Fruit fly (Drosophila melanogaster): Measurements from ENCODE around the gene CG32986.

The CG32986 gene

DNA sequence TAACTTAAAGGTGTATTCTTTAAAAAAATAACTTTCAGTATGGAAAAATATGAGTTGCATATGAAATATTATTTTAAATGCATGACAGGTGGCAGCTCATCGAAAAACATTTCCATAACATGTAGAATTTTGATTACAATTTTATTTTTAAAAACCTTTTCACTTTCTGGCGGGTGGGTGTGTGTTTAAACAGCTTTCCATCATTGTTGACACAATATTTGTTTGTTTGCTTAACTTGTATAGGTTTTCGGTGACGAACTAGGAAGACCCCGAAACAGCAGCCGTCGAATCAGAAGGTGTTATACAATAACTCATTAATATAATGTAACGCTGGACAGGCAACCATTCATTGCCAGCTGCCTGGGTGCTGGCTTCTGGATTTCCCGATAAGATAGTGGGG is 2.7 kb upstream of the CG32986 start (continued):
- TF ChIP-seq CG14710 (tag; optimal IDR thresholded peaks at IDR 0.05) (peak; percentile 36), Pdp1 (GFP tag; optimal IDR thresholded peaks at IDR 0.05) (peak in 1 of 2 experiments; percentile 72), CkIIα-i1 (GFP tag; IDR thresholded peaks at IDR 0.05) (no peak), odd (GFP tag; optimal IDR thresholded peaks at IDR 0.05) (no peak), h (optimal IDR thresholded peaks at IDR 0.05) (no peak), trem (tag; optimal IDR thresholded peaks at IDR 0.05) (no peak), ATbp (GFP tag; optimal IDR thresholded peaks at IDR 0.05) (peak; percentile 76), Adf1 (GFP tag; IDR thresholded peaks at IDR 0.05) (no peak), aop (GFP tag; IDR thresholded peaks at IDR 0.05) (no peak), Oaz (GFP tag; IDR thresholded peaks at IDR 0.05) (no peak), Ravus (GFP tag; IDR thresholded peaks at IDR 0.05) (no peak), sug (tag; optimal IDR thresholded peaks at IDR 0.05) (no peak), mirr (GFP tag; optimal IDR thresholded peaks at IDR 0.05) (no peak), CG4707 (GFP tag; optimal IDR thresholded peaks at IDR 0.05) (peak; percentile 41), rib (GFP tag; IDR thresholded peaks at IDR 0.05) (no peak), Eip74EF (GFP tag; optimal IDR thresholded peaks at IDR 0.05) (no peak), nau (GFP tag; optimal IDR thresholded peaks at IDR 0.05) (peak; percentile 11), Hr51 (GFP tag; optimal IDR thresholded peaks at IDR 0.05) (no peak), CG2129 (GFP tag; IDR thresholded peaks at IDR 0.05; ENCODE audit: partially characterized antibody) (no peak), BEAF-32 (GFP tag; optimal IDR thresholded peaks at IDR 0.05) (no peak), CG17802 (tag; optimal IDR thresholded peaks at IDR 0.05) (no peak), hth (optimal IDR thresholded peaks at IDR 0.05) (no peak), peb (GFP tag; IDR thresholded peaks at IDR 0.05) (no peak), CG12391 (tag; optimal IDR thresholded peaks at IDR 0.05) (no peak), CG11398 (GFP tag; optimal IDR thresholded peaks at IDR 0.05) (no peak), YL-1 (GFP tag; optimal IDR thresholded peaks at IDR 0.05) (no peak), yki (optimal IDR thresholded peaks at IDR 0.05) (no peak), Oli (tag; optimal IDR thresholded peaks at IDR 0.05) (no peak), CG12299 (tag; optimal IDR thresholded peaks at IDR 0.05) (peak; percentile 1), CG2712 (tag; optimal IDR thresholded peaks at IDR 0.05) (no peak), corto (GFP tag; optimal IDR thresholded peaks at IDR 0.05) (no peak), psq (GFP tag; optimal IDR thresholded peaks at IDR 0.05) (no peak), H15 (GFP tag; IDR thresholded peaks at IDR 0.05) (no peak), tin (GFP tag; optimal IDR thresholded peaks at IDR 0.05) (no peak), trh (GFP tag; optimal IDR thresholded peaks at IDR 0.05) (peak; percentile 0), prd (optimal IDR thresholded peaks at IDR 0.05) (no peak), prd (GFP tag; IDR thresholded peaks at IDR 0.05) (no peak), CG11456 (GFP tag; IDR thresholded peaks at IDR 0.05) (no peak), CG5180 (GFP tag; optimal IDR thresholded peaks at IDR 0.05) (no peak), CG15269 (tag; optimal IDR thresholded peaks at IDR 0.05) (no peak), zen (tag; optimal IDR thresholded peaks at IDR 0.05) (no peak), CG16779 (GFP tag; IDR thresholded peaks at IDR 0.05) (no peak), CG10209 (GFP tag; optimal IDR thresholded peaks at IDR 0.05) (peak; percentile 36), Hr39 (optimal IDR thresholded peaks at IDR 0.05) (no peak), CG9609 (GFP tag; optimal IDR thresholded peaks at IDR 0.05) (no peak), usp (GFP tag; optimal IDR thresholded peaks at IDR 0.05) (no peak), chinmo (GFP tag; IDR thresholded peaks at IDR 0.05; ENCODE audit: partially characterized antibody) (no peak), CG31388 (GFP tag; optimal IDR thresholded peaks at IDR 0.05) (no peak), Blimp-1 (GFP tag; optimal IDR thresholded peaks at IDR 0.05) (peak; percentile 73), Sry-β (GFP tag; optimal IDR thresholded peaks at IDR 0.05) (no peak), grn (GFP tag; optimal IDR thresholded peaks at IDR 0.05) (peak; percentile 24), Lim3 (GFP tag; IDR thresholded peaks at IDR 0.05) (no peak), chn (GFP tag; optimal IDR thresholded peaks at IDR 0.05) (no peak)

All from whole organism, embryonic.